Worm (Caenorhabditis elegans): Measurements from ENCODE around the gene dhs-9.

ce11 chrIII:5385315-5385714 lies 17.5 kb upstream of the dhs-9 start, which contains the start of gene Y32H12A.7:
- TF ChIP-seq dao-5 (tag; optimal IDR thresholded peaks at IDR 0.05): no peak
- no peak for TF ChIP-seq him-1 (tag; optimal IDR thresholded peaks at IDR 0.05)
- no peak for TF ChIP-seq W03F9.2 (tag; optimal IDR thresholded peaks at IDR 0.05)
